Worm (Caenorhabditis elegans): ENCODE measurements around the gene F09E5.12.

ce11 chrII:5416204-5416764 is 45.7 kb upstream of the F09E5.12 start, which contains the start of gene EEED8.2:
- TF ChIP-seq ama-1 (optimal IDR thresholded peaks at IDR 0.05) (no peak), tbx-11 (GFP tag; IDR thresholded peaks at IDR 0.05) (no peak), hnd-1 (tag; optimal IDR thresholded peaks at IDR 0.05) (no peak)

Measured in whole organism, early embryonic.